Worm (Caenorhabditis elegans) whole organism, young adult: ENCODE measurements around the gene cul-1.

Source experiments
- C17E4.6 ChIP-seq: fragments of 200-800 bp; sonication (Bioruptor generic); IDR thresholded peaks from 2 replicates; pipeline ENCODE4 v1.3.6; 2022; ENCODE audit warnings: missing genetic modification reagents, missing genetic modification characterization, missing compliant biosample characterization
- F22D6.2 ChIP-seq: sonication (generic microtip); optimal IDR thresholded peaks from 2 replicates; lab custom pipeline; 2016; ENCODE audit warnings: mild to moderate bottlenecking, missing genetic modification characterization, missing compliant biosample characterization
- F37B4.10 ChIP-seq: fragments of 200-800 bp; sonication (Bioruptor generic); IDR thresholded peaks from 2 replicates; pipeline ENCODE4 v1.3.6; 2022; ENCODE audit warnings: missing genetic modification characterization, missing compliant biosample characterization
- F39B2.1 ChIP-seq: fragments of 200-800 bp; sonication (Bioruptor generic); IDR thresholded peaks from 2 replicates; pipeline ENCODE4 v1.3.6; 2022; ENCODE audit warnings: missing genetic modification reagents, missing genetic modification characterization, missing compliant biosample characterization
- K11D2.4 ChIP-seq: fragments of 200-800 bp; sonication (Bioruptor generic); IDR thresholded peaks from 2 replicates; pipeline ENCODE4 v1.3.6; 2022; ENCODE audit warnings: missing genetic modification reagents, missing genetic modification characterization, missing compliant biosample characterization
- T07F8.4 ChIP-seq: sonication (generic microtip); optimal IDR thresholded peaks from 2 replicates; lab custom pipeline; 2016; ENCODE audit warnings: mild to moderate bottlenecking, missing genetic modification characterization, moderate library complexity, missing compliant biosample characterization
- Y56A3A.18 ChIP-seq: fragments of 200-800 bp; sonication (Bioruptor generic); IDR thresholded peaks from 2 replicates; pipeline ENCODE4 v1.3.6; 2022; ENCODE audit warnings: missing genetic modification reagents, missing genetic modification characterization, missing compliant biosample characterization
- aptf-3 ChIP-seq: fragments of 200-800 bp; sonication (Bioruptor generic); IDR thresholded peaks from 2 replicates; pipeline ENCODE4 v1.3.6; 2022; ENCODE audit warnings: missing genetic modification characterization, missing compliant biosample characterization
- athp-1 ChIP-seq: sonication (generic microtip); optimal IDR thresholded peaks from 2 replicates; lab custom pipeline; 2017; ENCODE audit warnings: mild to moderate bottlenecking, missing genetic modification characterization, missing compliant biosample characterization
- attf-3 ChIP-seq: fragments of 200-800 bp; sonication (Bioruptor generic); conservative IDR thresholded peaks from 2 replicates; pipeline ENCODE4 v1.3.6; 2022; ENCODE audit warnings: missing genetic modification reagents, missing genetic modification characterization, missing compliant biosample characterization
- bed-2 ChIP-seq: fragments of 200-800 bp; sonication (Bioruptor generic); IDR thresholded peaks from 2 replicates; pipeline ENCODE4 v1.3.6; 2022; ENCODE audit warnings: missing genetic modification reagents, missing genetic modification characterization, missing compliant biosample characterization
- ccch-3 ChIP-seq: fragments of 200-800 bp; sonication (Bioruptor generic); optimal IDR thresholded peaks from 2 replicates; lab custom pipeline; 2018; ENCODE audit warnings: mild to moderate bottlenecking, missing genetic modification characterization, missing compliant biosample characterization
- cebp-1 ChIP-seq, 2 experiments: fragments of 200-800 bp in 1 of 2; sonication (Bioruptor generic) in 1 of 2; sonication (generic microtip) in 1 of 2; IDR thresholded peaks in 1 of 2; optimal IDR thresholded peaks in 1 of 2; 2 replicates each; pipeline versions ENCODE4 v1.3.6 to Lab custom; 2017 to 2022; ENCODE audit warnings: missing compliant biosample characterization in 2 of 2, missing genetic modification characterization in 2 of 2, mild to moderate bottlenecking in 1 of 2, missing genetic modification reagents in 1 of 2, moderate library complexity in 1 of 2
- cebp-2 ChIP-seq: fragments of 200-800 bp; sonication (Bioruptor generic); IDR thresholded peaks from 2 replicates; pipeline ENCODE4 v1.3.6; 2022; ENCODE audit warnings: missing genetic modification characterization, missing compliant biosample characterization
- ceh-27 ChIP-seq: fragments of 200-800 bp; sonication (Bioruptor generic); optimal IDR thresholded peaks from 2 replicates; lab custom pipeline; 2018; ENCODE audit warnings: mild to moderate bottlenecking, missing genetic modification characterization, moderate library complexity, missing compliant biosample characterization
- ceh-40 ChIP-seq: fragments of 200-800 bp; sonication (Bioruptor generic); IDR thresholded peaks from 2 replicates; pipeline ENCODE4 v1.3.6; 2022; ENCODE audit warnings: missing genetic modification characterization, missing compliant biosample characterization
- ceh-79 ChIP-seq: sonication (generic microtip); optimal IDR thresholded peaks from 2 replicates; lab custom pipeline; 2017; ENCODE audit warnings: mild to moderate bottlenecking, missing genetic modification characterization, missing compliant biosample characterization
- dox-1 ChIP-seq: fragments of 200-800 bp; sonication (Bioruptor generic); IDR thresholded peaks from 2 replicates; pipeline ENCODE4 v1.3.6; 2022; ENCODE audit warnings: missing genetic modification reagents, missing genetic modification characterization, missing compliant biosample characterization
- efl-1 ChIP-seq: fragments of 150-350 bp; optimal IDR thresholded peaks from 2 replicates; lab custom pipeline; 2014; ENCODE audit warnings: missing biosample characterization, missing genetic modification reagents, missing genetic modification characterization
- egl-18 ChIP-seq: fragments of 200-800 bp; sonication (Bioruptor generic); IDR thresholded peaks from 2 replicates; pipeline ENCODE4 v1.3.6; 2022; ENCODE audit warnings: missing genetic modification reagents, missing genetic modification characterization, missing compliant biosample characterization
- egl-44 ChIP-seq: fragments of 200-800 bp; sonication (Bioruptor generic); IDR thresholded peaks from 2 replicates; pipeline ENCODE4 v1.3.6; 2022; ENCODE audit warnings: missing genetic modification reagents, missing genetic modification characterization, missing compliant biosample characterization
- ekl-4 ChIP-seq: fragments of 200-800 bp; sonication (Bioruptor generic); IDR thresholded peaks from 2 replicates; pipeline ENCODE4 v1.3.6; 2022; ENCODE audit warnings: missing genetic modification reagents, missing genetic modification characterization, missing compliant biosample characterization
- fkh-3 ChIP-seq: sonication (generic microtip); optimal IDR thresholded peaks from 2 replicates; lab custom pipeline; 2016; ENCODE audit warnings: mild to moderate bottlenecking, missing genetic modification characterization, missing compliant biosample characterization
- let-526 ChIP-seq: fragments of 200-800 bp; sonication (Bioruptor generic); IDR thresholded peaks from 2 replicates; pipeline ENCODE4 v1.3.6; 2022; ENCODE audit warnings: missing genetic modification reagents, missing genetic modification characterization, missing compliant biosample characterization
- lin-35 ChIP-seq, 3 experiments: fragments of 150-350 bp in 2 of 3; sonication (generic microtip) in 1 of 3; optimal IDR thresholded peaks; 2 replicates each; lab custom pipeline; 2014 to 2018; ENCODE audit warnings: missing biosample characterization in 3 of 3, missing genetic modification characterization in 3 of 3, missing genetic modification reagents in 3 of 3
- lin-54 ChIP-seq: fragments of 200-800 bp; sonication (Bioruptor generic); optimal IDR thresholded peaks from 2 replicates; lab custom pipeline; 2018; ENCODE audit warnings: mild to moderate bottlenecking, missing genetic modification characterization, missing compliant biosample characterization
- lir-1 ChIP-seq: fragments of 200-800 bp; sonication (Bioruptor generic); conservative IDR thresholded peaks from 2 replicates; pipeline ENCODE4 v1.3.6; 2022; ENCODE audit warnings: missing genetic modification reagents, missing genetic modification characterization, missing compliant biosample characterization
- lsy-27 ChIP-seq: sonication (generic microtip); optimal IDR thresholded peaks from 2 replicates; lab custom pipeline; 2017; ENCODE audit warnings: missing genetic modification characterization, mild to moderate bottlenecking, missing compliant biosample characterization, antibody characterized with exemption, missing genotype, borderline replicate concordance; ENCODE audit not compliant: insufficient read depth
- madf-10 ChIP-seq: sonication (generic microtip); optimal IDR thresholded peaks from 2 replicates; lab custom pipeline; 2016; ENCODE audit warnings: mild to moderate bottlenecking, missing genetic modification characterization, missing compliant biosample characterization
- madf-8 ChIP-seq: fragments of 200-800 bp; sonication (Bioruptor generic); conservative IDR thresholded peaks from 2 replicates; pipeline ENCODE4 v1.3.6; 2022; ENCODE audit warnings: missing genetic modification reagents, missing genetic modification characterization, missing compliant biosample characterization
- mes-4 ChIP-seq: sonication (generic microtip); optimal IDR thresholded peaks from 2 replicates; lab custom pipeline; 2016; ENCODE audit warnings: missing genotype, missing genetic modification characterization, missing compliant biosample characterization
- nfya-1 ChIP-seq: sonication (generic microtip); optimal IDR thresholded peaks from 2 replicates; lab custom pipeline; 2017; ENCODE audit warnings: antibody characterized with exemption, missing compliant biosample characterization, missing genetic modification characterization, borderline replicate concordance; ENCODE audit not compliant: insufficient read depth
- nfya-2 ChIP-seq: fragments of 200-800 bp; sonication (Bioruptor generic); IDR thresholded peaks from 2 replicates; pipeline ENCODE4 v1.3.6; 2022; ENCODE audit warnings: missing genetic modification reagents, missing genetic modification characterization, missing compliant biosample characterization
- nfyb-1 ChIP-seq: fragments of 200-800 bp; sonication (Bioruptor generic); IDR thresholded peaks from 2 replicates; pipeline ENCODE4 v1.3.6; 2022; ENCODE audit warnings: missing genetic modification reagents, missing genetic modification characterization, missing compliant biosample characterization
- nhr-179 ChIP-seq: sonication (generic microtip); optimal IDR thresholded peaks from 2 replicates; lab custom pipeline; 2016; ENCODE audit warnings: mild to moderate bottlenecking, missing genetic modification characterization, missing compliant biosample characterization
- nhr-90 ChIP-seq: sonication (generic microtip); optimal IDR thresholded peaks from 2 replicates; lab custom pipeline; 2016; ENCODE audit warnings: missing genotype, mild to moderate bottlenecking, missing genetic modification characterization, missing compliant biosample characterization
- pha-4 ChIP-seq: fragments of 150-350 bp; sonication (generic microtip); optimal IDR thresholded peaks from 2 replicates; lab custom pipeline; 2014; ENCODE audit warnings: missing biosample characterization, missing genetic modification reagents, missing genetic modification characterization
- rpc-1 ChIP-seq, 2 experiments: fragments of 150-350 bp in 1 of 2; sonication (generic microtip) in 1 of 2; optimal IDR thresholded peaks; 2 replicates each; lab custom pipeline; 2014 to 2018; ENCODE audit warnings: missing biosample characterization in 1 of 2, missing genetic modification characterization in 1 of 2, missing genetic modification reagents in 1 of 2, missing genotype in 1 of 2
- snpc-3.4 ChIP-seq: sonication (generic microtip); optimal IDR thresholded peaks from 2 replicates; lab custom pipeline; 2017; ENCODE audit warnings: missing genetic modification characterization, mild to moderate bottlenecking, missing compliant biosample characterization, antibody characterized with exemption, moderate library complexity, missing genotype, missing genetic modification reagents
- tbp1 ChIP-seq: fragments of 200-800 bp; sonication (Bioruptor generic); optimal IDR thresholded peaks from 2 replicates; lab custom pipeline; 2018; ENCODE audit warnings: mild to moderate bottlenecking, missing genetic modification characterization, missing compliant biosample characterization
- tbx-9 ChIP-seq: sonication (generic microtip); optimal IDR thresholded peaks from 2 replicates; lab custom pipeline; 2016; ENCODE audit warnings: borderline replicate concordance, missing genetic modification characterization, inconsistent platforms, missing compliant biosample characterization
- tlf-1 ChIP-seq: fragments of 200-800 bp; sonication (Bioruptor generic); optimal IDR thresholded peaks from 2 replicates; lab custom pipeline; 2018; ENCODE audit warnings: mild to moderate bottlenecking, missing genetic modification characterization, missing compliant biosample characterization
- xnd-1 ChIP-seq: sonication (generic microtip); optimal IDR thresholded peaks from 2 replicates; lab custom pipeline; 2016; ENCODE audit warnings: missing genotype, missing genetic modification reagents, missing genetic modification characterization, missing compliant biosample characterization
- zim-3 ChIP-seq: sonication (generic microtip); optimal IDR thresholded peaks from 2 replicates; lab custom pipeline; 2017; ENCODE audit warnings: mild to moderate bottlenecking, missing genetic modification characterization, moderate library complexity, missing compliant biosample characterization
- ztf-25 ChIP-seq: fragments of 200-800 bp; sonication (Bioruptor generic); IDR thresholded peaks from 2 replicates; pipeline ENCODE4 v1.3.6; 2022; ENCODE audit warnings: missing genetic modification reagents, missing genetic modification characterization, missing compliant biosample characterization
- ztf-6 ChIP-seq: fragments of 200-800 bp; sonication (Bioruptor generic); IDR thresholded peaks from 2 replicates; pipeline ENCODE4 v1.3.6; 2022; ENCODE audit warnings: missing genetic modification reagents, missing genetic modification characterization, missing compliant biosample characterization

cul-1 gene

DNA sequence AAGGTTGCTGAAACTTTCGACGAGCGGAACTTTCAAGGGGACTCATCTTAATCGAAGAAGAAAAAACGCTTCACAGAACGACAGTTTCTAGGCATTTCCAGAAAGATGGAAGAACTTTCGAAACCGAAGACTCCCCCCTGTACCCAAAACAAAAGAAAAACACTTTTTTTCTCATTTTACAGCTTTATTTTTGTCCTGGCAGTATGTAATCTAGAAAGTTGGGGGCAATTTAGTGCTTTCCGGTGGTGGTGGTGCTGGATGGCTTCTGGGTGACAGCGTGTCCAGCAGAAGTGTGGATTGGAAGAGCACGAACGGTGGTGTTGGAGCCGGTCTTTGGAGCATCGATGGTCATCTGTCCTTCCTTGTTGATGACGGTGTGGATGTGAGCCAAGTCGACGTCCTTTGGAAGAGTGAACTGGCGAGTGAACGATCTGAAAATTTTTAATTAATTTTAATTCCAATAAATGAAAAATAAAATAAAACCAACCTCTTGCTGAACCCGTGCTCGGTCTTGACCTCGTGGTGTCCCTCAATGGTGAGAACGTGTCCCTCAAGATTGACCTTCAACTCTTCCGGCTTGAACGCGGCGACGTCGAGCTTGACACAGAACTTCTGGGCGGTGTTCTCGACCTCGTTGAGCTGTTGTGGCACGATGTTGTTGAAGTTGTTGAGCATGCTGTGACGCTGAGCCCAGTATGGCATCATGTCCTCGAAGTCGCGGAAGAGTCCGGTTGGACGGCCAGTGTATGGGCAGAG lies 35.1 kb downstream of the cul-1 start (continued):
- TF ChIP-seq aptf-3 (GFP tag; lab: Robert Waterston, UW) (peak; percentile 10; the same call in 1 of the 2 replicates), nhr-90 (tag; lab: Kevin White, UChicago) (peak; percentile 58), efl-1 (GFP tag; lab: Kevin White, UChicago) (peak; percentile 20), cebp-1 (GFP tag; IDR thresholded peaks at IDR 0.05; lab: Robert Waterston, UW) (no peak), cebp-1 (tag; optimal IDR thresholded peaks at IDR 0.05; lab: Kevin White, UChicago) (peak; percentile 76), T07F8.4 (tag; lab: Kevin White, UChicago) (no peak), nhr-179 (tag; lab: Kevin White, UChicago) (no peak), egl-44 (GFP tag; lab: Robert Waterston, UW) (peak; percentile 13), snpc-3.4 (tag; lab: Kevin White, UChicago) (peak; percentile 88), nfya-1 (tag; lab: Kevin White, UChicago) (no peak), ztf-25 (peak; percentile 55; the same call in 1 of the 2 replicates), ekl-4 (GFP tag; lab: Robert Waterston, UW) (peak; percentile 57), fkh-3 (tag; lab: Kevin White, UChicago) (no peak), nfya-2 (GFP tag; lab: Robert Waterston, UW) (0 out of 2 replicates have a peak, but pooled peaks have one; percentile 30), lir-1 (no peak; the same call in 1 of the 2 replicates), cebp-2 (GFP tag; lab: Robert Waterston, UW) (no peak), Y56A3A.18 (GFP tag; lab: Robert Waterston, UW) (peak; percentile 46; the same call in 1 of the 2 replicates), ceh-40 (GFP tag; lab: Robert Waterston, UW) (peak; percentile 47; the same call in 1 of the 2 replicates), ceh-27 (GFP tag; lab: Kevin White, UChicago) (no peak), athp-1 (peak; percentile 58), ztf-6 (GFP tag; lab: Robert Waterston, UW) (no peak), F37B4.10 (GFP tag; lab: Robert Waterston, UW) (0 out of 2 replicates have a peak, but pooled peaks have one; percentile 6), lsy-27 (tag; lab: Kevin White, UChicago) (no peak), lin-54 (GFP tag; lab: Kevin White, UChicago) (peak; percentile 78), tbp1 (peak; percentile 62), F39B2.1 (GFP tag; lab: Robert Waterston, UW) (peak; percentile 5), K11D2.4 (GFP tag; lab: Robert Waterston, UW) (no peak), bed-2 (GFP tag; lab: Robert Waterston, UW) (no peak), rpc-1 (optimal IDR thresholded peaks at IDR 0.05; lab: Kevin White, UChicago) (peak; percentile 12), rpc-1 (tag; optimal IDR thresholded peaks at IDR 0.05; lab: Kevin White, UChicago) (no peak), dox-1 (GFP tag; lab: Robert Waterston, UW) (peak; percentile 79), zim-3 (tag; lab: Kevin White, UChicago) (no peak), pha-4 (tag; lab: Kevin White, UChicago) (no peak), madf-8 (GFP tag; lab: Robert Waterston, UW) (peak; percentile 70), tbx-9 (tag; lab: Kevin White, UChicago) (no peak), ccch-3 (no peak), mes-4 (no peak), egl-18 (GFP tag; lab: Robert Waterston, UW) (no peak), lin-35 (GFP tag; optimal IDR thresholded peaks at IDR 0.05; lab: Kevin White, UChicago) (no peak), madf-10 (tag; lab: Kevin White, UChicago) (no peak), tlf-1 (GFP tag; lab: Kevin White, UChicago) (peak; percentile 87), attf-3 (no peak), C17E4.6 (GFP tag; lab: Robert Waterston, UW) (peak; percentile 45; the same call in 1 of the 2 replicates), let-526 (GFP tag; lab: Robert Waterston, UW) (no peak), F22D6.2 (tag; lab: Kevin White, UChicago) (no peak), nfyb-1 (GFP tag; lab: Robert Waterston, UW) (no peak), xnd-1 (tag; lab: Kevin White, UChicago) (no peak), ceh-79 (no peak)
